Worm (Caenorhabditis elegans): ENCODE data around the gene srx-7.

The srx-7 gene

ce11 chrV:598626-599025, 38.6 kb downstream of the srx-7 start:
- no peak for TF ChIP-seq flt-1 (GFP tag; IDR thresholded peaks at IDR 0.05)
- no peak for TF ChIP-seq cog-1 (tag; optimal IDR thresholded peaks at IDR 0.05)

DNA sequence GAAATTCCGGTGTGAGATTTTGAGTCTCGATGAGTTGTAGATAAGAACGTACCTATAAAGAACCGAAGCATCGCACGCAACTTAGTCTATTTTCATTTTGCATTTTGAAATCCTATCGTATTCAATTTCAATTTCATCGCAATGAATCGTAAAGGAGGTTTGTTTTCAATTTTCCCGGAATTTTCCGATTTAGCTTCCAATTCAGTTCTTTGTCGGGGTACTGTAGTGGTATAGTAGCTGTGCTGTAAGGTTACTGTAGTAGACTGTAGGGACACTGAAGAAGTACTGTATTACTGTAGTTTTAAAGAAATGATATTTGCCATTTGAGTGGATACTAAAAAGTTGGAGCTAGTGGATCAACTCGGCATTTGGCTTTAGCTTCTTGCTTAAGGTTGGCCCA, 39.8 kb downstream of the srx-7 start:
- TF ChIP-seq cog-1 (tag; optimal IDR thresholded peaks at IDR 0.05) (no peak), ref-1 (GFP tag; conservative IDR thresholded peaks at IDR 0.05) (no peak), med-1 (GFP tag; optimal IDR thresholded peaks at IDR 0.05; ENCODE audit: insufficient read depth) (no peak), klf-2 (GFP tag; conservative IDR thresholded peaks at IDR 0.05) (no peak), tab-1 (GFP tag; IDR thresholded peaks at IDR 0.05) (no peak), ztf-29 (GFP tag; IDR thresholded peaks at IDR 0.05) (no peak), ztf-23 (GFP tag; IDR thresholded peaks at IDR 0.05) (no peak), T22C8.4 (GFP tag; IDR thresholded peaks at IDR 0.05) (no peak), flt-1 (GFP tag; IDR thresholded peaks at IDR 0.05) (no peak)

DNA sequence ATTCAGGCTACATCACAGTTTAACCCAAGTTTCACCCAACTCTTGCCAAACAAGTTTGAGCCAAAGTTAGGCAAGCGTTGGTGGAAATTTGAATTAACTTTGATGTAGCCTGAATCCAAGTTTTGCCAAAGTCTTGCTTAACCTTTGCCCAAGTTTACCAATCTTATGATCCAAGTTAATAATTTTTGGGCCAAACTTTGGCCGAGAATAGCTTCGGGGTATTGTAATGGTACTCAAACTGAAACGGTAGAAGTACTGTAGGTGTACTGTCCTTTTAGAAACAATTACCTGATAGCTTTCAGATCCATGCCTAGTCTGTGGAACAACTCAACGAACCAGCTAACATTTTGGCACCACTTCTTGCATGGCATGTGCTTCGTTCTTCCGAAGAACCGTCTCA, 40.2 kb downstream of the srx-7 start, which contains the start of gene nhr-251:
Gene nhr-251 (plus strand): TSS at position 301 of the 400 bp plus-strand sequence.
- TF ChIP-seq med-1 (GFP tag; optimal IDR thresholded peaks at IDR 0.05; ENCODE audit: insufficient read depth): no peak
- no peak for TF ChIP-seq flt-1 (GFP tag; IDR thresholded peaks at IDR 0.05)
- no peak for TF ChIP-seq tab-1 (GFP tag; IDR thresholded peaks at IDR 0.05)
- no peak for TF ChIP-seq klf-2 (GFP tag; conservative IDR thresholded peaks at IDR 0.05)
- TF ChIP-seq ref-1 (GFP tag; conservative IDR thresholded peaks at IDR 0.05): no peak
- no peak for TF ChIP-seq T22C8.4 (GFP tag; IDR thresholded peaks at IDR 0.05)
- no peak for TF ChIP-seq cog-1 (tag; optimal IDR thresholded peaks at IDR 0.05)
- TF ChIP-seq ztf-29 (GFP tag; IDR thresholded peaks at IDR 0.05): no peak

- TF ChIP-seq tab-1 (GFP tag; IDR thresholded peaks at IDR 0.05) (no peak), cog-1 (tag; optimal IDR thresholded peaks at IDR 0.05) (no peak), ztf-23 (GFP tag; IDR thresholded peaks at IDR 0.05) (no peak), flt-1 (GFP tag; IDR thresholded peaks at IDR 0.05) (no peak), T22C8.4 (GFP tag; IDR thresholded peaks at IDR 0.05) (no peak), ref-1 (GFP tag; conservative IDR thresholded peaks at IDR 0.05) (no peak), klf-2 (GFP tag; conservative IDR thresholded peaks at IDR 0.05) (no peak), med-1 (GFP tag; optimal IDR thresholded peaks at IDR 0.05; ENCODE audit: insufficient read depth) (no peak), ztf-29 (GFP tag; IDR thresholded peaks at IDR 0.05) (no peak)
Measured at ce11 chrV:604105-604504, 44.1 kb downstream of the srx-7 start, which contains the start of gene srlf-37. Gene srlf-37 (minus strand): TSS chrV:604205.

DNA sequence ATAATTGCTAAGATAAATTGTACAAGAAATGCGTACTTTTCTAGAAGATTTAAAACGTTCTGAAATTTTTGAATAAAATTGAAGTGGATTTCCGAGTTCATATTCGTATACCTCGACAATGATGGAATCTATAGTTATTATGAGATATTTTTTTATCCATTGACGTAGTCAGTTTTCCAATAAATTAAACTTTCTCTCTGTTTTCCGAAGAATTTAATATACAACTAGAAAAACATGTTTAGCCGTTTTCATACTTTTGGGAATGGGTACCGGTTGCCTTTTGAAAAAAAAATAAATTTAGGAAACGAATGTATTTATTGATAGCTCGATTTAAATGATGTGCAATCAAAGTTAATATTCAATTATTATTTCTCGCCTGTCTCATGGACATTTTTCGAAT, 48.8 kb downstream of the srx-7 start, which contains the start of gene srw-109:
Gene srw-109 (minus strand): TSS at position 101 of the 400 bp plus-strand sequence.
- TF ChIP-seq flt-1 (GFP tag; IDR thresholded peaks at IDR 0.05): no peak
- no peak for TF ChIP-seq tab-1 (GFP tag; IDR thresholded peaks at IDR 0.05)
- TF ChIP-seq ztf-23 (GFP tag; IDR thresholded peaks at IDR 0.05): no peak
- TF ChIP-seq med-1 (GFP tag; optimal IDR thresholded peaks at IDR 0.05; ENCODE audit: insufficient read depth): no peak

DNA sequence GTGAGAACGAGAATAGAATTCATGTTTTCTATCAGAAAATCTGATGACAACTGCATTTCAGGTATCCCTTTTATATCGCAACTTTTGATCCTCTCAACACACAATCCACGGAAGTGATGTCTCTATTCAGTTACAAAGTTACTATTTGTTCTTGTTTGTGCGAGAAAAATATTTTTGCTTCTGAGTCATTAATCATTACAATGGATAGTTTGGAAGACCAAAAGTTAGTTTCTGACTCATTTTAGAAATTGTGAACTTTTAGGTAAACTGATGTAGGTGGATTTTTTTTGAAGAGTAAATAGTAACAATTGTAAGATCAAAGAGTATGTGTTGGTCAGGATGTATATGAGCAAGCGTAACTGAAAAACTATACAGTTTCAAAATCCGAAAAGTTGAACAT, 49.7 kb downstream of the srx-7 start, which contains the start of gene srlf-36:
Gene srlf-36 (minus strand): TSS at position 101 of the 400 bp plus-strand sequence.
- TF ChIP-seq ztf-23 (GFP tag; IDR thresholded peaks at IDR 0.05) (no peak), med-1 (GFP tag; optimal IDR thresholded peaks at IDR 0.05; ENCODE audit: insufficient read depth) (no peak), cog-1 (tag; optimal IDR thresholded peaks at IDR 0.05) (no peak), ztf-29 (GFP tag; IDR thresholded peaks at IDR 0.05) (no peak), ref-1 (GFP tag; conservative IDR thresholded peaks at IDR 0.05) (no peak), klf-2 (GFP tag; conservative IDR thresholded peaks at IDR 0.05) (no peak), flt-1 (GFP tag; IDR thresholded peaks at IDR 0.05) (no peak), T22C8.4 (GFP tag; IDR thresholded peaks at IDR 0.05) (no peak), tab-1 (GFP tag; IDR thresholded peaks at IDR 0.05) (no peak)

- no peak for TF ChIP-seq T22C8.4 (GFP tag; IDR thresholded peaks at IDR 0.05)
- TF ChIP-seq ztf-29 (GFP tag; IDR thresholded peaks at IDR 0.05): no peak
- TF ChIP-seq cog-1 (tag; optimal IDR thresholded peaks at IDR 0.05): no peak
- TF ChIP-seq tab-1 (GFP tag; IDR thresholded peaks at IDR 0.05): no peak
- TF ChIP-seq ref-1 (GFP tag; conservative IDR thresholded peaks at IDR 0.05): no peak
- TF ChIP-seq klf-2 (GFP tag; conservative IDR thresholded peaks at IDR 0.05): no peak
- TF ChIP-seq ztf-23 (GFP tag; IDR thresholded peaks at IDR 0.05): no peak
- TF ChIP-seq med-1 (GFP tag; optimal IDR thresholded peaks at IDR 0.05; ENCODE audit: insufficient read depth): no peak
- TF ChIP-seq flt-1 (GFP tag; IDR thresholded peaks at IDR 0.05): no peak
Measured at ce11 chrV:610217-610616, 50.2 kb downstream of the srx-7 start, which contains the start of gene nhr-90. Gene nhr-90 (plus strand): TSS chrV:610512.
